Worm (Caenorhabditis elegans) whole organism, L2 larva: Measurements from ENCODE around the gene ech-4.

Experiments
- C34F6.9 ChIP-seq: fragments of 150-350 bp; optimal IDR thresholded peaks from 2 replicates; lab custom pipeline; 2014; ENCODE audit warnings: missing biosample characterization, missing genetic modification characterization
- R02D3.7 ChIP-seq: fragments of 150-350 bp; optimal IDR thresholded peaks from 2 replicates; lab custom pipeline; 2014; ENCODE audit warnings: missing biosample characterization, missing genetic modification characterization
- ama-1 ChIP-seq: fragments of 150-350 bp; optimal IDR thresholded peaks from 2 replicates; lab custom pipeline; 2018; ENCODE audit warnings: inconsistent platforms
- crh-2 ChIP-seq: sonication (generic microtip); optimal IDR thresholded peaks from 2 replicates; lab custom pipeline; 2017; ENCODE audit warnings: missing biosample characterization, missing genetic modification characterization
- dmd-4 ChIP-seq: sonication (generic microtip); optimal IDR thresholded peaks from 2 replicates; lab custom pipeline; 2017; ENCODE audit warnings: missing biosample characterization, missing genetic modification characterization
- egl-27 ChIP-seq: sonication (generic microtip); optimal IDR thresholded peaks from 3 replicates; lab custom pipeline; 2017; ENCODE audit warnings: missing biosample characterization, missing genetic modification reagents, missing genetic modification characterization
- lin-11 ChIP-seq: fragments of 150-350 bp; sonication (generic microtip); optimal IDR thresholded peaks from 2 replicates; lab custom pipeline; 2014; ENCODE audit warnings: missing biosample characterization, missing genetic modification characterization, inconsistent platforms, mixed read lengths
- lin-39 ChIP-seq: fragments of 150-350 bp; optimal IDR thresholded peaks from 2 replicates; lab custom pipeline; 2014; ENCODE audit warnings: missing biosample characterization, missing genetic modification reagents, missing genetic modification characterization
- nhr-237 ChIP-seq: fragments of 150-350 bp; optimal IDR thresholded peaks from 2 replicates; lab custom pipeline; 2014; ENCODE audit warnings: missing biosample characterization, missing genetic modification characterization
- snpc-4 ChIP-seq: fragments of 150-350 bp; optimal IDR thresholded peaks from 2 replicates; lab custom pipeline; 2014; ENCODE audit warnings: missing biosample characterization, missing genetic modification characterization
- unc-39 ChIP-seq: fragments of 150-350 bp; optimal IDR thresholded peaks from 2 replicates; lab custom pipeline; 2014; ENCODE audit warnings: missing biosample characterization, missing genetic modification characterization
- unc-62 ChIP-seq: fragments of 150-350 bp; optimal IDR thresholded peaks from 2 replicates; lab custom pipeline; 2014; ENCODE audit warnings: missing biosample characterization, missing genetic modification reagents, missing genetic modification characterization
- zag-1 ChIP-seq: fragments of 150-350 bp; optimal IDR thresholded peaks from 2 replicates; lab custom pipeline; 2014; ENCODE audit warnings: missing biosample characterization, missing genetic modification characterization
- ztf-11 ChIP-seq: sonication (generic microtip); optimal IDR thresholded peaks from 2 replicates; lab custom pipeline; 2017; ENCODE audit warnings: missing biosample characterization, missing genetic modification characterization

DNA sequence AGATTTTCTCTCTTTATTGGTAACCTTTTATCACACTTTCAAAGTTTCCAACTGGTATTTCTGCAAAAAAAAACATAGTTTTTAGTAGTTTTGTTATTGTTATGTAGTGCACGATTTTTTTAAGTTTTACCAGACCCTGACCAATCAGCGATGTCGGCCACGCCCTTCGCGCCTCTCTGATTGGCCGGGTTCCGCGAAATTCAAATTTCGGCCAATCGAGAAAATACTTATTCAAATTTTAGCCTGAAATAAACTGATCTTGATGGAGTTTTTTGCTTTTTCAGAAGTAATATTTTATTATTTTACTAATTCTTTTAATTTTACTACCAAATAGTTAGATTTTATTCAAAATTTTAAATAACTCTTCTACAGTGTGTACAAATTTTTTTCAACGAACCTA, 15.9 kb upstream of the ech-4 start:
- TF ChIP-seq lin-11: no peak
- TF ChIP-seq snpc-4: no peak
- TF ChIP-seq unc-39 (tag; lab: Kevin White, UChicago): no peak
- TF ChIP-seq unc-62 (GFP tag; lab: Kevin White, UChicago): no peak
- no peak for TF ChIP-seq nhr-237 (tag; lab: Kevin White, UChicago)
- no peak for TF ChIP-seq R02D3.7
- TF ChIP-seq ama-1 (lab: Kevin White, UChicago): no peak
- no peak for TF ChIP-seq dmd-4 (tag; lab: Kevin White, UChicago)
- no peak for TF ChIP-seq egl-27 (tag; lab: Kevin White, UChicago)
- no peak for TF ChIP-seq zag-1
- no peak for TF ChIP-seq C34F6.9 (tag; lab: Kevin White, UChicago)
- TF ChIP-seq ztf-11 (tag; lab: Kevin White, UChicago): no peak
- no peak for TF ChIP-seq lin-39 (tag; lab: Kevin White, UChicago)
- TF ChIP-seq crh-2 (tag; lab: Kevin White, UChicago): no peak
